Worm (Caenorhabditis elegans) whole organism, L1 larva: ENCODE measurements around the gene mig-15.

Source experiments
- ceh-82 ChIP-seq, 3 experiments: fragments of 150-350 bp in 1 of 3; sonication (generic microtip) in 2 of 3; optimal IDR thresholded peaks; 2 replicates each; lab custom pipeline; 2014 to 2017; ENCODE audit warnings: missing biosample characterization in 3 of 3, missing genetic modification characterization in 3 of 3
- nhr-77 ChIP-seq: fragments of 150-350 bp; optimal IDR thresholded peaks from 2 replicates; lab custom pipeline; 2014; ENCODE audit warnings: missing biosample characterization, missing genetic modification characterization

ce11 chrX:10386408-10386807 lies 42.0 kb downstream of the mig-15 start, which contains the start of gene dyf-6:
- TF ChIP-seq ceh-82 (tag; optimal IDR thresholded peaks at IDR 0.05; lab: Kevin White, UChicago) (no peak), nhr-77 (tag; lab: Kevin White, UChicago) (no peak)
